Fruit fly (Drosophila melanogaster) whole organism, embryonic: ENCODE results near the gene IntS2.
A peak's percentile ranks its signal among the peaks of the same experiment; 100 is the strongest.

Source experiments
- Aef1 ChIP-seq: fragments of 200-800 bp; sonication (Bioruptor generic); IDR thresholded peaks from 3 replicates; pipeline ENCODE4 v1.3.6; 2022; ENCODE audit warnings: missing biosample characterization, missing genetic modification characterization
- Atf-2 ChIP-seq: fragments of 200-800 bp; sonication (Bioruptor generic); optimal IDR thresholded peaks from 2 replicates; lab custom pipeline; 2016; ENCODE audit warnings: missing biosample characterization, missing genetic modification characterization
- Atf6 ChIP-seq: fragments of 200-800 bp; sonication (Bioruptor generic); IDR thresholded peaks from 2 replicates; pipeline ENCODE4 v1.3.6; 2022; ENCODE audit warnings: missing biosample characterization, missing genetic modification characterization
- BEAF-32 ChIP-seq: fragments of 200-800 bp; sonication (Bioruptor generic); optimal IDR thresholded peaks from 3 replicates; lab custom pipeline; 2017; ENCODE audit warnings: missing biosample characterization, missing genetic modification characterization, mild to moderate bottlenecking, moderate library complexity, missing genetic modification reagents
- CG10147 ChIP-seq: fragments of 200-800 bp; sonication (Bioruptor generic); optimal IDR thresholded peaks from 2 replicates; lab custom pipeline; 2019; ENCODE audit warnings: missing biosample characterization, mild to moderate bottlenecking, missing genetic modification characterization, moderate library complexity
- CG10321 ChIP-seq: fragments of 200-800 bp; sonication (Bioruptor generic); IDR thresholded peaks from 2 replicates; pipeline ENCODE4 v1.3.6; 2022; ENCODE audit warnings: missing biosample characterization, missing genetic modification characterization
- CG12391 ChIP-seq: fragments of 200-800 bp; sonication (Bioruptor generic); optimal IDR thresholded peaks from 3 replicates; lab custom pipeline; 2018; ENCODE audit warnings: missing biosample characterization, mild to moderate bottlenecking, missing genetic modification characterization, moderate library complexity
- CG12769 ChIP-seq: fragments of 200-800 bp; sonication (Bioruptor generic); optimal IDR thresholded peaks from 2 replicates; lab custom pipeline; 2019; ENCODE audit warnings: missing biosample characterization, mild to moderate bottlenecking, missing genetic modification characterization, moderate library complexity
- CG14050 ChIP-seq: fragments of 200-800 bp; sonication (Bioruptor generic); IDR thresholded peaks from 3 replicates; pipeline ENCODE4 v1.3.6; 2022; ENCODE audit warnings: missing biosample characterization, missing genetic modification characterization
- CG15011 ChIP-seq: fragments of 200-800 bp; sonication (Bioruptor generic); optimal IDR thresholded peaks from 3 replicates; lab custom pipeline; 2018; ENCODE audit warnings: missing biosample characterization, mild to moderate bottlenecking, missing genetic modification characterization
- CG15073 ChIP-seq: fragments of 200-800 bp; sonication (Bioruptor generic); optimal IDR thresholded peaks from 2 replicates; lab custom pipeline; 2016; ENCODE audit warnings: missing biosample characterization, missing genetic modification characterization
- CG1647 ChIP-seq: fragments of 200-800 bp; sonication (Bioruptor generic); optimal IDR thresholded peaks from 3 replicates; lab custom pipeline; 2016; ENCODE audit warnings: missing biosample characterization, missing genetic modification characterization
- CG16815 ChIP-seq: fragments of 200-800 bp; sonication (Bioruptor generic); optimal IDR thresholded peaks from 3 replicates; lab custom pipeline; 2017; ENCODE audit warnings: missing biosample characterization, mild to moderate bottlenecking, missing genetic modification characterization
- CG2129 ChIP-seq: fragments of 200-800 bp; sonication (Bioruptor generic); IDR thresholded peaks from 2 replicates; pipeline ENCODE4 v1.3.6; 2022; ENCODE audit warnings: missing biosample characterization, missing genetic modification characterization; ENCODE audit not compliant: partially characterized antibody
- CG33557 ChIP-seq: fragments of 200-800 bp; sonication (Bioruptor generic); optimal IDR thresholded peaks from 2 replicates; lab custom pipeline; 2019; ENCODE audit warnings: missing biosample characterization, mild to moderate bottlenecking, missing genetic modification characterization, moderate library complexity
- CG3726 ChIP-seq: fragments of 200-800 bp; sonication (Bioruptor generic); IDR thresholded peaks from 3 replicates; pipeline ENCODE4, ENCODE4 v1.3.6; 2022; ENCODE audit warnings: missing biosample characterization, missing genetic modification characterization
- CG4360 ChIP-seq: fragments of 200-800 bp; sonication (Bioruptor generic); IDR thresholded peaks from 2 replicates; pipeline ENCODE4 v1.3.6; 2022; ENCODE audit warnings: missing biosample characterization, missing genetic modification characterization
- CG4854 ChIP-seq: fragments of 200-800 bp; sonication (Bioruptor generic); optimal IDR thresholded peaks from 2 replicates; lab custom pipeline; 2016; ENCODE audit warnings: missing biosample characterization, missing genetic modification characterization, inconsistent platforms
- CG8290 ChIP-seq, 3 experiments: fragments of 200-800 bp; sonication (Bioruptor generic); optimal IDR thresholded peaks; 2 replicates each; lab custom pipeline; 2016 to 2019; ENCODE audit warnings: missing biosample characterization in 3 of 3, missing genetic modification characterization in 3 of 3, mild to moderate bottlenecking in 2 of 3, moderate library complexity in 1 of 3
- CG9215 ChIP-seq: fragments of 200-800 bp; sonication (Bioruptor generic); IDR thresholded peaks from 2 replicates; pipeline ENCODE4 v1.3.6; 2022; ENCODE audit warnings: missing biosample characterization, missing genetic modification characterization
- D19A ChIP-seq: fragments of 200-800 bp; optimal IDR thresholded peaks from 3 replicates; lab custom pipeline; 2019; ENCODE audit warnings: missing biosample characterization, mild to moderate bottlenecking, missing genetic modification characterization, moderate library complexity
- Drgx ChIP-seq: fragments of 200-800 bp; sonication (Bioruptor generic); IDR thresholded peaks from 2 replicates; pipeline ENCODE4 v1.3.6; 2022; ENCODE audit warnings: missing biosample characterization, missing genetic modification characterization
- Elba2 ChIP-seq: fragments of 200-800 bp; sonication (Bioruptor generic); optimal IDR thresholded peaks from 3 replicates; lab custom pipeline; 2016; ENCODE audit warnings: missing biosample characterization, missing genetic modification characterization
- Ets65A ChIP-seq: fragments of 200-800 bp; sonication (Bioruptor generic); peaks from one replicate; lab custom pipeline; 2016; ENCODE audit warnings: missing biosample characterization, missing genetic modification characterization
- Fer3 ChIP-seq: fragments of 200-800 bp; sonication (Bioruptor generic); optimal IDR thresholded peaks from 2 replicates; lab custom pipeline; 2018; ENCODE audit warnings: missing biosample characterization, mild to moderate bottlenecking, missing genetic modification characterization, moderate library complexity
- Gsc ChIP-seq: fragments of 200-800 bp; sonication (Bioruptor generic); IDR thresholded peaks from 2 replicates; pipeline ENCODE4 v1.3.6; 2022; ENCODE audit warnings: missing biosample characterization, missing genetic modification characterization
- HLH3B ChIP-seq: fragments of 200-800 bp; sonication (Bioruptor generic); IDR thresholded peaks from 2 replicates; pipeline ENCODE4 v1.3.6; 2022; ENCODE audit warnings: missing biosample characterization, missing genetic modification characterization
- Hand ChIP-seq: fragments of 200-800 bp; sonication (Bioruptor generic); optimal IDR thresholded peaks from 2 replicates; lab custom pipeline; 2017; ENCODE audit warnings: mild to moderate bottlenecking, missing biosample characterization, missing genetic modification reagents, missing genetic modification characterization
- Hey ChIP-seq: fragments of 200-800 bp; sonication (Bioruptor generic); optimal IDR thresholded peaks from 3 replicates; lab custom pipeline; 2018; ENCODE audit warnings: missing biosample characterization, mild to moderate bottlenecking, missing genetic modification characterization
- Jarid2 ChIP-seq: fragments of 200-800 bp; sonication (Bioruptor generic); optimal IDR thresholded peaks from 3 replicates; lab custom pipeline; 2017; ENCODE audit warnings: mild to moderate bottlenecking, missing biosample characterization, missing genetic modification reagents, missing genetic modification characterization
- Lhr ChIP-seq: fragments of 200-800 bp; sonication (Bioruptor generic); optimal IDR thresholded peaks from 3 replicates; lab custom pipeline; 2017; ENCODE audit warnings: mild to moderate bottlenecking, missing biosample characterization, missing genetic modification reagents, missing genetic modification characterization
- Myb ChIP-seq: fragments of 200-800 bp; sonication (Bioruptor generic); optimal IDR thresholded peaks from 2 replicates; lab custom pipeline; 2016; ENCODE audit warnings: missing biosample characterization, missing genetic modification characterization
- NC2α ChIP-seq: fragments of 200-800 bp; sonication (Bioruptor generic); optimal IDR thresholded peaks from 2 replicates; lab custom pipeline; 2016; ENCODE audit warnings: missing biosample characterization, missing genetic modification characterization
- Nf-YB ChIP-seq: fragments of 200-800 bp; sonication (Bioruptor generic); optimal IDR thresholded peaks from 3 replicates; lab custom pipeline; 2019; ENCODE audit warnings: missing biosample characterization, mild to moderate bottlenecking, missing genetic modification characterization, moderate library complexity
- Poxn ChIP-seq: fragments of 200-800 bp; sonication (Bioruptor generic); IDR thresholded peaks from 2 replicates; pipeline ENCODE4 v1.3.6; 2022; ENCODE audit warnings: missing biosample characterization, missing genetic modification characterization
- Sox100B ChIP-seq: fragments of 200-800 bp; sonication (Bioruptor generic); optimal IDR thresholded peaks from 3 replicates; lab custom pipeline; 2018; ENCODE audit warnings: missing biosample characterization, mild to moderate bottlenecking, missing genetic modification characterization
- bigmax ChIP-seq: fragments of 200-800 bp; sonication (Bioruptor generic); optimal IDR thresholded peaks from 2 replicates; lab custom pipeline; 2018; ENCODE audit warnings: missing biosample characterization, mild to moderate bottlenecking, missing genetic modification characterization
- bowl ChIP-seq: fragments of 200-800 bp; sonication (Bioruptor generic); IDR thresholded peaks from 2 replicates; pipeline ENCODE4 v1.3.6; 2022; ENCODE audit warnings: missing biosample characterization, missing genetic modification characterization
- chm ChIP-seq: fragments of 200-800 bp; sonication (Bioruptor generic); IDR thresholded peaks from 2 replicates; pipeline ENCODE4 v1.3.6; 2022; ENCODE audit warnings: missing biosample characterization, missing genetic modification characterization
- ci ChIP-seq: fragments of 200-800 bp; sonication (Bioruptor generic); IDR thresholded peaks from 3 replicates; pipeline ENCODE4 v1.3.6; 2022; ENCODE audit warnings: missing biosample characterization, missing genetic modification characterization
- crc ChIP-seq: fragments of 200-800 bp; sonication (Bioruptor generic); optimal IDR thresholded peaks from 2 replicates; lab custom pipeline; 2016; ENCODE audit warnings: missing biosample characterization, missing genetic modification characterization
- croc ChIP-seq: fragments of 200-800 bp; sonication (Bioruptor generic); conservative IDR thresholded peaks from 3 replicates; pipeline ENCODE4 v1.3.6; 2022; ENCODE audit warnings: missing biosample characterization, missing genetic modification characterization
- disco-r ChIP-seq: fragments of 200-800 bp; sonication (Bioruptor generic); optimal IDR thresholded peaks from 2 replicates; lab custom pipeline; 2016; ENCODE audit warnings: missing biosample characterization, missing genetic modification characterization
- ems ChIP-seq: fragments of 200-800 bp; sonication (Bioruptor generic); optimal IDR thresholded peaks from 3 replicates; lab custom pipeline; 2016; ENCODE audit warnings: missing biosample characterization, missing genetic modification characterization
- exex ChIP-seq: fragments of 200-800 bp; sonication (Bioruptor generic); optimal IDR thresholded peaks from 4 replicates; lab custom pipeline; 2018; ENCODE audit warnings: missing biosample characterization, mild to moderate bottlenecking, missing genetic modification characterization, moderate library complexity
- jumu ChIP-seq: fragments of 200-800 bp; sonication (Bioruptor generic); optimal IDR thresholded peaks from 3 replicates; lab custom pipeline; 2016; ENCODE audit warnings: missing biosample characterization, missing genetic modification characterization
- lilli ChIP-seq: fragments of 200-800 bp; sonication (Bioruptor generic); optimal IDR thresholded peaks from 3 replicates; lab custom pipeline; 2016; ENCODE audit warnings: missing biosample characterization, missing genetic modification characterization
- nau ChIP-seq: fragments of 200-800 bp; sonication (Bioruptor generic); optimal IDR thresholded peaks from 3 replicates; lab custom pipeline; 2017; ENCODE audit warnings: missing biosample characterization, mild to moderate bottlenecking, missing genetic modification characterization, missing genetic modification reagents
- slp2 ChIP-seq: fragments of 200-800 bp; sonication (Bioruptor generic); optimal IDR thresholded peaks from 2 replicates; lab custom pipeline; 2016; ENCODE audit warnings: missing biosample characterization, missing genetic modification characterization

Gene IntS2

DNA sequence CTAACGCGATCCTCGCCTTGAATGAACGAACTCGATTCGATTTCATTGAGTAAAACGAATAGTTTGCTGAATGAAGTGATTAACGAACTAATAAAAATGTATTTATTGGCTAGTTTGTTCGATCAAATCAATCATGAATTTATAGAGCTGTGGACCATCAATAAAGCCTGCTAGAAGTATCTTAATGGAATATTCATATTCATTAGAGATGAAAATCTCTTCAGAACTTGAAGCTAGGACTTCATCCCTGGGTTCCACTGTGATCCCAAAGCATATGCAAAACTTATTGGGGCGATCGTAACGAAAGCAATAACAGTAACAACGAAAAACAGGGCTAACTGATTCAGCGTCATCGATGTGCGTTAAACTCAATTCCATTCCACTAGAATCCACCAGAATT is 40.6 kb upstream of the IntS2 start (continued):
- no peak for TF ChIP-seq CG1647 (GFP tag; lab: Kevin White, UChicago)
- no peak for TF ChIP-seq lilli (GFP tag; lab: Kevin White, UChicago)
- no peak for TF ChIP-seq CG15011 (GFP tag; lab: Kevin White, UChicago)

DNA sequence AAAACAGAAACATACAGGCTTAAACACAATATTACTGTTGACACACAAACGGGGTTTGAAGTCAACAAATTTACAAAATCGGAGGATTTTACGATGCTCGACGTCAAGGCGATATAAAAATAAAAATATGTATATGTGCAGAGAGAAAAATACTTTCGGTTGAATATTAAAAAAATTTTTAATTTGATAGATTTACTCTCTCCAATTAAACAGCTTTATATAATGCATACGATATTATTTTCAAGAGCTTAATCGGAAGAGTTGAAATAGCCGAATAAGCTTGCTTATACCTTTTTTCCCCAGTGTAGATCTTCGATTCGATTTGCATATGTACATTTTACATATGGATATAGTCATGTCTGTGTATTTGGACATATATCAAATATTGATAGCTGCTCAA is 40.0 kb upstream of the IntS2 start:
- TF ChIP-seq CG3726 (GFP tag; lab: Robert Waterston, UW), result no peak
- TF ChIP-seq NC2α (GFP tag; lab: Kevin White, UChicago), result no peak
- TF ChIP-seq CG4360 (GFP tag; lab: Robert Waterston, UW), result no peak
- TF ChIP-seq D19A (tag; lab: Kevin White, UChicago), result peak; percentile 8
- peak; percentile 2 for TF ChIP-seq exex
- TF ChIP-seq CG14050 (GFP tag; lab: Robert Waterston, UW), result 0 out of 3 replicates have a peak, but pooled peaks have one; percentile 34
- no peak for TF ChIP-seq Hey (tag; lab: Kevin White, UChicago)
- no peak for TF ChIP-seq jumu (GFP tag; lab: Kevin White, UChicago)
- peak; percentile 41; the same call in 1 of the 2 replicates for TF ChIP-seq bowl (GFP tag; lab: Robert Waterston, UW)
- peak; percentile 64 for TF ChIP-seq CG10147 (GFP tag; lab: Kevin White, UChicago)
- TF ChIP-seq croc (GFP tag; lab: Robert Waterston, UW), result no peak
- no peak for TF ChIP-seq Elba2
- no peak for TF ChIP-seq Myb (GFP tag; lab: Kevin White, UChicago)
- no peak for TF ChIP-seq bigmax (GFP tag; lab: Kevin White, UChicago)
- peak; percentile 49; the same call in 1 of the 2 replicates for TF ChIP-seq CG10321 (GFP tag; lab: Robert Waterston, UW)
- no peak for TF ChIP-seq slp2 (GFP tag; lab: Kevin White, UChicago)
- TF ChIP-seq CG15073 (GFP tag; lab: Kevin White, UChicago), result no peak
- no peak for TF ChIP-seq ems (GFP tag; lab: Kevin White, UChicago)
- TF ChIP-seq Gsc (GFP tag; lab: Robert Waterston, UW), result no peak
- peak; percentile 25 for TF ChIP-seq Nf-YB (GFP tag; lab: Kevin White, UChicago)
- peak; percentile 36; the same call in 1 of the 2 replicates for TF ChIP-seq CG9215
- no peak; the same call in 1 of the 2 replicates for TF ChIP-seq chm (GFP tag; lab: Robert Waterston, UW)
- no peak for TF ChIP-seq CG33557
- TF ChIP-seq Fer3 (tag; lab: Kevin White, UChicago), result peak; percentile 68
- no peak for TF ChIP-seq CG1647 (GFP tag; lab: Kevin White, UChicago)
- TF ChIP-seq Hand, result no peak
- TF ChIP-seq CG16815 (GFP tag; lab: Kevin White, UChicago), result peak; percentile 25
- peak; percentile 48 for TF ChIP-seq CG12391 (tag; lab: Kevin White, UChicago)
- TF ChIP-seq Drgx (GFP tag; lab: Robert Waterston, UW), result 0 out of 2 replicates have a peak, but pooled peaks have one; percentile 12
- peak; percentile 0 for TF ChIP-seq Sox100B (GFP tag; lab: Kevin White, UChicago)
- TF ChIP-seq CG2129, result no peak
- TF ChIP-seq HLH3B (GFP tag; lab: Robert Waterston, UW), result peak; percentile 52
- TF ChIP-seq Atf6, result peak; percentile 65; the same call in 1 of the 2 replicates
- no peak for TF ChIP-seq nau
- no peak for TF ChIP-seq BEAF-32
- TF ChIP-seq Poxn (GFP tag; lab: Robert Waterston, UW), result 0 out of 2 replicates have a peak, but pooled peaks have one; percentile 24
- TF ChIP-seq ci, result peak; percentile 65; the same call in 1 of the 3 replicates
- no peak for TF ChIP-seq crc (GFP tag; lab: Kevin White, UChicago)
- peak; percentile 65; the same call in 2 of the 3 replicates for TF ChIP-seq Aef1
- TF ChIP-seq CG12769 (tag; lab: Kevin White, UChicago), result peak; percentile 59
- TF ChIP-seq Jarid2 (GFP tag; lab: Kevin White, UChicago), result no peak
- TF ChIP-seq CG8290 (GFP tag; optimal IDR thresholded peaks at IDR 0.05; lab: Kevin White, UChicago), result no peak
- TF ChIP-seq CG8290 (tag; optimal IDR thresholded peaks at IDR 0.05; lab: Kevin White, UChicago), result peak in 1 of 2 experiments; percentile 67
- no peak for TF ChIP-seq CG4854 (GFP tag; lab: Kevin White, UChicago)
- no peak for TF ChIP-seq Lhr (GFP tag; lab: Kevin White, UChicago)
- TF ChIP-seq Atf-2 (GFP tag; lab: Kevin White, UChicago), result no peak
- TF ChIP-seq disco-r (GFP tag; lab: Kevin White, UChicago), result no peak
- TF ChIP-seq Ets65A (GFP tag; lab: Kevin White, UChicago), result peak; percentile 75
